Worm (Caenorhabditis elegans) whole organism, young adult: ENCODE measurements around the gene F18A1.7.
A peak's percentile ranks its signal among the peaks of the same experiment; 100 is the strongest.

Experiments used
- C06A6.2 ChIP-seq: fragments of 200-800 bp; sonication (Bioruptor generic); conservative IDR thresholded peaks from 2 replicates; pipeline ENCODE4 v1.3.6; 2022; ENCODE audit warnings: missing genetic modification characterization, missing compliant biosample characterization
- F37B4.10 ChIP-seq: fragments of 200-800 bp; sonication (Bioruptor generic); IDR thresholded peaks from 2 replicates; pipeline ENCODE4 v1.3.6; 2022; ENCODE audit warnings: missing genetic modification characterization, missing compliant biosample characterization
- F39B2.1 ChIP-seq: fragments of 200-800 bp; sonication (Bioruptor generic); IDR thresholded peaks from 2 replicates; pipeline ENCODE4 v1.3.6; 2022; ENCODE audit warnings: missing genetic modification reagents, missing genetic modification characterization, missing compliant biosample characterization
- F57A8.1 ChIP-seq: fragments of 200-800 bp; sonication (Bioruptor generic); optimal IDR thresholded peaks from 2 replicates; lab custom pipeline; 2018; ENCODE audit warnings: mild to moderate bottlenecking, missing genetic modification characterization, moderate library complexity, missing compliant biosample characterization
- T26A5.8 ChIP-seq: sonication (generic microtip); optimal IDR thresholded peaks from 2 replicates; lab custom pipeline; 2016; ENCODE audit warnings: missing genetic modification characterization, missing compliant biosample characterization
- aptf-2 ChIP-seq: fragments of 200-800 bp; sonication (Bioruptor generic); conservative IDR thresholded peaks from 2 replicates; pipeline ENCODE4 v1.3.6; 2022; ENCODE audit warnings: missing genetic modification reagents, missing genetic modification characterization, missing compliant biosample characterization
- attf-3 ChIP-seq: fragments of 200-800 bp; sonication (Bioruptor generic); conservative IDR thresholded peaks from 2 replicates; pipeline ENCODE4 v1.3.6; 2022; ENCODE audit warnings: missing genetic modification reagents, missing genetic modification characterization, missing compliant biosample characterization
- attf-5 ChIP-seq: fragments of 200-800 bp; sonication (Bioruptor generic); optimal IDR thresholded peaks from 2 replicates; lab custom pipeline; 2018; ENCODE audit warnings: mild to moderate bottlenecking, missing genetic modification characterization, missing compliant biosample characterization
- ccch-3 ChIP-seq: fragments of 200-800 bp; sonication (Bioruptor generic); optimal IDR thresholded peaks from 2 replicates; lab custom pipeline; 2018; ENCODE audit warnings: mild to moderate bottlenecking, missing genetic modification characterization, missing compliant biosample characterization
- cebp-1 ChIP-seq, 2 experiments: fragments of 200-800 bp in 1 of 2; sonication (Bioruptor generic) in 1 of 2; sonication (generic microtip) in 1 of 2; IDR thresholded peaks in 1 of 2; optimal IDR thresholded peaks in 1 of 2; 2 replicates each; pipeline versions ENCODE4 v1.3.6 to Lab custom; 2017 to 2022; ENCODE audit warnings: missing compliant biosample characterization in 2 of 2, missing genetic modification characterization in 2 of 2, mild to moderate bottlenecking in 1 of 2, missing genetic modification reagents in 1 of 2, moderate library complexity in 1 of 2
- ceh-27 ChIP-seq: fragments of 200-800 bp; sonication (Bioruptor generic); optimal IDR thresholded peaks from 2 replicates; lab custom pipeline; 2018; ENCODE audit warnings: mild to moderate bottlenecking, missing genetic modification characterization, moderate library complexity, missing compliant biosample characterization
- ceh-79 ChIP-seq: sonication (generic microtip); optimal IDR thresholded peaks from 2 replicates; lab custom pipeline; 2017; ENCODE audit warnings: mild to moderate bottlenecking, missing genetic modification characterization, missing compliant biosample characterization
- ceh-91 ChIP-seq: fragments of 200-800 bp; sonication (Bioruptor generic); IDR thresholded peaks from 2 replicates; pipeline ENCODE4 v1.3.6; 2022; ENCODE audit warnings: missing genetic modification reagents, missing genetic modification characterization, missing compliant biosample characterization
- die-1 ChIP-seq: sonication (generic microtip); optimal IDR thresholded peaks from 2 replicates; lab custom pipeline; 2016; ENCODE audit warnings: missing genotype, mild to moderate bottlenecking, missing genetic modification characterization, missing compliant biosample characterization
- dpl-1 ChIP-seq: fragments of 150-350 bp; optimal IDR thresholded peaks from 2 replicates; lab custom pipeline; 2014; ENCODE audit warnings: missing biosample characterization, missing genetic modification reagents, missing genetic modification characterization
- egrh-3 ChIP-seq: fragments of 200-800 bp; sonication (Bioruptor generic); IDR thresholded peaks from 2 replicates; pipeline ENCODE4 v1.3.6; 2022; ENCODE audit warnings: missing genetic modification reagents, missing genetic modification characterization, missing compliant biosample characterization
- him-1 ChIP-seq: sonication (generic microtip); optimal IDR thresholded peaks from 2 replicates; lab custom pipeline; 2016; ENCODE audit warnings: missing genotype, missing genetic modification reagents, missing genetic modification characterization, missing compliant biosample characterization
- hmg-1.2 ChIP-seq: fragments of 200-800 bp; sonication (Bioruptor generic); IDR thresholded peaks from 2 replicates; pipeline ENCODE4 v1.3.6; 2022; ENCODE audit warnings: missing genetic modification reagents, missing genetic modification characterization, missing compliant biosample characterization
- hmg-20 ChIP-seq: fragments of 200-800 bp; sonication (Bioruptor generic); IDR thresholded peaks from 2 replicates; pipeline ENCODE4 v1.3.6; 2022; ENCODE audit warnings: missing genetic modification reagents, missing genetic modification characterization, missing compliant biosample characterization
- hrde-1 ChIP-seq: sonication (generic microtip); optimal IDR thresholded peaks from 2 replicates; lab custom pipeline; 2016; ENCODE audit warnings: missing genetic modification characterization, mild to moderate bottlenecking, missing compliant biosample characterization, moderate library complexity, missing genotype, missing genetic modification reagents, borderline replicate concordance
- lin-54 ChIP-seq: fragments of 200-800 bp; sonication (Bioruptor generic); optimal IDR thresholded peaks from 2 replicates; lab custom pipeline; 2018; ENCODE audit warnings: mild to moderate bottlenecking, missing genetic modification characterization, missing compliant biosample characterization
- lir-1 ChIP-seq: fragments of 200-800 bp; sonication (Bioruptor generic); conservative IDR thresholded peaks from 2 replicates; pipeline ENCODE4 v1.3.6; 2022; ENCODE audit warnings: missing genetic modification reagents, missing genetic modification characterization, missing compliant biosample characterization
- madf-3 ChIP-seq: fragments of 200-800 bp; sonication (Bioruptor generic); IDR thresholded peaks from 2 replicates; pipeline ENCODE4 v1.3.6; 2022; ENCODE audit warnings: missing genetic modification reagents, missing genetic modification characterization, missing compliant biosample characterization
- madf-6 ChIP-seq: fragments of 200-800 bp; sonication (Bioruptor generic); IDR thresholded peaks from 2 replicates; pipeline ENCODE4 v1.3.6; 2022; ENCODE audit warnings: missing genetic modification reagents, missing genetic modification characterization, missing compliant biosample characterization
- mel-28 ChIP-seq: sonication (generic microtip); optimal IDR thresholded peaks from 2 replicates; lab custom pipeline; 2016; ENCODE audit warnings: borderline replicate concordance, mild to moderate bottlenecking, missing genetic modification characterization, missing compliant biosample characterization
- nfya-2 ChIP-seq: fragments of 200-800 bp; sonication (Bioruptor generic); IDR thresholded peaks from 2 replicates; pipeline ENCODE4 v1.3.6; 2022; ENCODE audit warnings: missing genetic modification reagents, missing genetic modification characterization, missing compliant biosample characterization
- nhr-179 ChIP-seq: sonication (generic microtip); optimal IDR thresholded peaks from 2 replicates; lab custom pipeline; 2016; ENCODE audit warnings: mild to moderate bottlenecking, missing genetic modification characterization, missing compliant biosample characterization
- nhr-80 ChIP-seq: sonication (generic microtip); optimal IDR thresholded peaks from 2 replicates; lab custom pipeline; 2016; ENCODE audit warnings: missing genetic modification characterization, missing compliant biosample characterization
- nhr-90 ChIP-seq: sonication (generic microtip); optimal IDR thresholded peaks from 2 replicates; lab custom pipeline; 2016; ENCODE audit warnings: missing genotype, mild to moderate bottlenecking, missing genetic modification characterization, missing compliant biosample characterization
- rcor-1 ChIP-seq: fragments of 200-800 bp; sonication (Bioruptor generic); IDR thresholded peaks from 2 replicates; pipeline ENCODE4 v1.3.6; 2022; ENCODE audit warnings: missing genetic modification reagents, missing genetic modification characterization, missing compliant biosample characterization
- tbp1 ChIP-seq: fragments of 200-800 bp; sonication (Bioruptor generic); optimal IDR thresholded peaks from 2 replicates; lab custom pipeline; 2018; ENCODE audit warnings: mild to moderate bottlenecking, missing genetic modification characterization, missing compliant biosample characterization
- unc-62 ChIP-seq: fragments of 150-350 bp; optimal IDR thresholded peaks from 2 replicates; lab custom pipeline; 2014; ENCODE audit warnings: missing biosample characterization, missing genetic modification reagents, missing genetic modification characterization
- zfh-2 ChIP-seq: fragments of 200-800 bp; sonication (Bioruptor generic); conservative IDR thresholded peaks from 2 replicates; pipeline ENCODE4 v1.3.6; 2022; ENCODE audit warnings: missing genetic modification reagents, missing genetic modification characterization, missing compliant biosample characterization
- ztf-3 ChIP-seq: fragments of 200-800 bp; sonication (Bioruptor generic); optimal IDR thresholded peaks from 2 replicates; lab custom pipeline; 2018; ENCODE audit warnings: mild to moderate bottlenecking, missing genetic modification characterization, missing compliant biosample characterization

F18A1.7 gene

DNA sequence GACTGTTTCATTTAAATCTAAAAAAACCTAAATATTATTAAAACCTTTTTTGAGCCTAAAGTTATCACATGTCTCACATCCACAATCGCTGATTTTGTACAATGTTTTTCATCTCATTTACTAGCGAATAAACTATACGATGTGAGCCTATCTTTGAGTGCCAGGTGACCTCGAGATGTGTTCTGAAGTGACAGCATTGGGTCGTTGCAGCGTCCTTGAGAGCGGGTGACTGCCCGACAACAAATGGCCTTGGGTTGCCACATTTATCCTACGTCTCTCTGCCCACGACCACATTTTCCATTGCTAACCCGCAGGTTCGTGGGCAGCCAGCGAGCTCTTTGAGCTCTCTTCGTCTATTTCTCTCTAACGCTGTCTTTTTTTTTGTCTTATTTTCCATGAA, 3.4 kb upstream of the F18A1.7 start, which contains the start of gene lir-2:
Gene lir-2, plus strand, starts transcription at position 301 of the 400 bp plus-strand sequence.
- TF ChIP-seq hmg-1.2 (GFP tag; lab: Robert Waterston, UW) (peak; percentile 29; the same call in 1 of the 2 replicates), aptf-2 (GFP tag; lab: Robert Waterston, UW) (no peak), madf-6 (0 out of 2 replicates have a peak, but pooled peaks have one; percentile 19), him-1 (tag; lab: Kevin White, UChicago) (no peak), dpl-1 (no peak), nhr-90 (tag; lab: Kevin White, UChicago) (no peak), cebp-1 (GFP tag; IDR thresholded peaks at IDR 0.05; lab: Robert Waterston, UW) (no peak), cebp-1 (tag; optimal IDR thresholded peaks at IDR 0.05; lab: Kevin White, UChicago) (peak; percentile 20), rcor-1 (GFP tag; lab: Robert Waterston, UW) (peak; percentile 21; the same call in 1 of the 2 replicates), ceh-27 (GFP tag; lab: Kevin White, UChicago) (peak; percentile 10), zfh-2 (0 out of 2 replicates have a peak, but pooled peaks have one; percentile 22), F39B2.1 (GFP tag; lab: Robert Waterston, UW) (no peak), ceh-91 (GFP tag; lab: Robert Waterston, UW) (no peak), madf-3 (GFP tag; lab: Robert Waterston, UW) (0 out of 2 replicates have a peak, but pooled peaks have one; percentile 28), unc-62 (GFP tag; lab: Kevin White, UChicago) (no peak), hrde-1 (tag; lab: Kevin White, UChicago) (peak; percentile 10), hmg-20 (GFP tag; lab: Robert Waterston, UW) (no peak)

DNA sequence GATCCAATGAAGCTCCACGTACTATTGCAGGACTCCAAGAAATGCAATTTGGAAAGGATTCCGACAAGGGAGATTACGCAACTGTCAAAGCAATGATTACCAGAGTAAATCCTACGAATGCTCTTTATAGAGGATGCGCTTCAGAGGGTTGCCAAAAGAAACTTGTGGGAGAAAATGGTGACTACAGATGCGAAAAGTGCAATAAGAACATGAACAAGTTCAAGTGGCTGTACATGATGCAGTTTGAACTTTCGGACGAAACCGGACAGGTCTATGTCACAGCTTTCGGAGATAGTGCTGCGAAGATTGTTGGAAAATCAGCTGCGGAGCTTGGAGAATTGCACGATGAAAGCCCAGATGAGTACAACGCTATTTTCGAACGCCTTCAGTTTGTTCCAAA, 2.8 kb upstream of the F18A1.7 start:
- TF ChIP-seq F37B4.10 (GFP tag; lab: Robert Waterston, UW) (0 out of 2 replicates have a peak, but pooled peaks have one; percentile 9), T26A5.8 (tag; lab: Kevin White, UChicago) (no peak), lir-1 (GFP tag; lab: Robert Waterston, UW) (no peak)

DNA sequence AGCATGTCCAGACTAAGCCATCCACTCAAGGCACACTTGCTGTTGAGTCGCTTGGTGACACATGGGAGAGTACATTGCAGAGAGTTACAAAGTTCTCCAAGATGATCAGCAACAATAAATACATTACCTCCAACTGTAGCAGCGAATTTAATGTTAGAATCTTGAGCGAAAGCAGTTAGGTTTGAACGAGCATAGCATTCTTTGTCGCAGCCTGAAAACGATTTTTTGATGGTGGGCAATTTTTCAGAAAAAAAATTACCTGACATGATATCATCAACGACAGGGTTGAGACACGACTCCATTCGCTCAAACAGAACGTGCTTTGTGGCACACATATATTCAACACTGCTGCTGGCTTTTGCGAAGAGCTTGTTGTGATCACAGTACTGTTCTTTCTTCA, 526 bp downstream of the F18A1.7 start:
- TF ChIP-seq tbp1 (GFP tag; lab: Kevin White, UChicago) (no peak), attf-3 (no peak), rcor-1 (GFP tag; lab: Robert Waterston, UW) (no peak), die-1 (tag; lab: Kevin White, UChicago) (no peak)

DNA sequence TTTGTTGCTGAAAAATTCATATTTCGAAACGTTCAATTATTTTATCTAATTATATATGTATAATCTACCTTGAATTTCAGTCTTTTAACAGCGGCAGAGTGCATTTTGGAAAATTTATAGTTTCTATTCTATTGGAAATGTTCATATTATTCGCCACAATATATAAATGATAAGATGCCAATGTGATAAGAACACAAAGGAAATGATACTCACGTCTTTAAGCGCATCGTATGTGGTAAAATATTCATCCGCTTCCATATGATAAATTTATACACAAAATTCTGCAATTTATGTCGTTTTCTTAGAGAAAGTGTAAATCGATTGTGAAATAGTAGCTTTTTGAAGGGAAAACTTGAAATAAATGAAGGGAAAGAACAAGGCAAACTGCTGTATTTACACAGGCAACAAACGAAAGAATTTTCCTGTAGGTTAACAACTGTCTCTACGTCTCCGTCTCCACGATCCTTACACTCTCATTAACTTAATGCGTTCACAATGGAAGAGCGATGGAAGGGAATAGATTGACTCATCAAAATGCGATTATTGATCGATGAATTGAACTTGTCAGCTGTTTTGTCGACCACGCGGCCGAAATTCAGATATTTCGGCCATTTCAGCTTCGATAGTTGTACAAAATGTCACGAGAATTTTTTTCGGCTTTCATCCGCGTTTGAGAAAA, 1.4 kb downstream of the F18A1.7 start, which contains the start of gene alfa-1:
Gene alfa-1, minus strand, starts transcription at position 515 of the 679 bp plus-strand sequence.
- TF ChIP-seq attf-5 (GFP tag; lab: Kevin White, UChicago) (peak; percentile 61), nhr-179 (tag; lab: Kevin White, UChicago) (no peak), hmg-1.2 (GFP tag; lab: Robert Waterston, UW) (peak; percentile 27; the same call in 1 of the 2 replicates), lin-54 (GFP tag; lab: Kevin White, UChicago) (peak; percentile 18), madf-6 (0 out of 2 replicates have a peak, but pooled peaks have one; percentile 16), nhr-80 (tag; lab: Kevin White, UChicago) (peak; percentile 64)

DNA sequence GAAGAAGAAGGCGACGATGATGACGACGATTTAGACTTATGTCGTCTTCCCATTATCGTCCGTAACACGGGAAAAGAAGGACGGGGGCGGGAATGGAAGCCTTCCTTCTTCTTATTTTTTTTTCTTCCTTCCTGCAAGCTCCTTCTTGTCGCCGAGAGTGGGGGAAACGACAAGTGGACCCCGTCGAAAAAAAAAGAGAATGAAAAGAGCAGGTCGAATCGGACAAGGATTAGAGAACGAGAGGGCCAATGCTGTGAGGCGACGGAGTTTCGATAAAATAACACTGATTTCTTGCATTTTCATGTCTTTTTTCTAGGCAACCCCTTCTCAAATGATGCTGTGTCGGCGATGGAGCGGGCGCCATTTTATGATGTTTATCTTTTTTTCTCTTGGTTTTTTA, 12.4 kb downstream of the F18A1.7 start, which contains the start of gene pde-4:
Gene pde-4, minus strand, starts transcription at position 76 of the 400 bp plus-strand sequence.
- no peak for TF ChIP-seq unc-62 (GFP tag; lab: Kevin White, UChicago)
- TF ChIP-seq egrh-3 (GFP tag; lab: Robert Waterston, UW), result no peak
- TF ChIP-seq F57A8.1 (GFP tag; lab: Kevin White, UChicago), result no peak
- no peak for TF ChIP-seq ztf-3 (GFP tag; lab: Kevin White, UChicago)
- no peak for TF ChIP-seq attf-5 (GFP tag; lab: Kevin White, UChicago)
- TF ChIP-seq zfh-2, result no peak
- no peak for TF ChIP-seq mel-28 (tag; lab: Kevin White, UChicago)
- TF ChIP-seq C06A6.2 (GFP tag; lab: Robert Waterston, UW), result no peak
- no peak for TF ChIP-seq nfya-2
- no peak for TF ChIP-seq ceh-79 (tag; lab: Kevin White, UChicago)
- TF ChIP-seq ccch-3, result no peak
- TF ChIP-seq, all 124 proteins: peak for 0
